Worm (Caenorhabditis elegans) whole organism, L2 larva: ENCODE data around the gene F53E10.6.

ENCODE experiments used
- C34F6.9 ChIP-seq: fragments of 150-350 bp; optimal IDR thresholded peaks from 2 replicates; lab custom pipeline; 2014; ENCODE audit warnings: missing biosample characterization, missing genetic modification characterization
- F13H6.1 ChIP-seq: sonication (generic microtip); optimal IDR thresholded peaks from 2 replicates; lab custom pipeline; 2016; ENCODE audit warnings: missing genetic modification characterization, missing compliant biosample characterization
- R02D3.7 ChIP-seq: fragments of 150-350 bp; optimal IDR thresholded peaks from 2 replicates; lab custom pipeline; 2014; ENCODE audit warnings: missing biosample characterization, missing genetic modification characterization
- Y55F3AM.14 ChIP-seq: fragments of 200-800 bp; sonication (Bioruptor generic); optimal IDR thresholded peaks from 2 replicates; lab custom pipeline; 2018; ENCODE audit warnings: mild to moderate bottlenecking, missing genetic modification characterization, missing compliant biosample characterization
- ZK546.5 ChIP-seq: sonication (generic microtip); optimal IDR thresholded peaks from 2 replicates; lab custom pipeline; 2017; ENCODE audit warnings: missing biosample characterization, missing genetic modification characterization
- aly-2 ChIP-seq: fragments of 150-350 bp; optimal IDR thresholded peaks from 2 replicates; lab custom pipeline; 2014; ENCODE audit warnings: missing biosample characterization, missing genetic modification characterization
- ceh-16 ChIP-seq: fragments of 150-350 bp; optimal IDR thresholded peaks from 2 replicates; lab custom pipeline; 2014; ENCODE audit warnings: missing biosample characterization, missing genetic modification characterization
- crh-2 ChIP-seq: sonication (generic microtip); optimal IDR thresholded peaks from 2 replicates; lab custom pipeline; 2017; ENCODE audit warnings: missing biosample characterization, missing genetic modification characterization
- egl-27 ChIP-seq: sonication (generic microtip); optimal IDR thresholded peaks from 3 replicates; lab custom pipeline; 2017; ENCODE audit warnings: missing biosample characterization, missing genetic modification reagents, missing genetic modification characterization
- elt-1 ChIP-seq: fragments of 150-350 bp; optimal IDR thresholded peaks from 2 replicates; lab custom pipeline; 2014; ENCODE audit warnings: missing biosample characterization, missing genetic modification characterization
- elt-3 ChIP-seq: sonication (generic microtip); optimal IDR thresholded peaks from 2 replicates; lab custom pipeline; 2017; ENCODE audit warnings: missing biosample characterization, missing genetic modification characterization
- fos-1 ChIP-seq: fragments of 150-350 bp; optimal IDR thresholded peaks from 2 replicates; lab custom pipeline; 2014; ENCODE audit warnings: missing biosample characterization, missing genetic modification characterization
- gmeb-1 ChIP-seq: fragments of 150-350 bp; optimal IDR thresholded peaks from 2 replicates; lab custom pipeline; 2014; ENCODE audit warnings: missing biosample characterization, missing genetic modification characterization
- lin-11 ChIP-seq: fragments of 150-350 bp; sonication (generic microtip); optimal IDR thresholded peaks from 2 replicates; lab custom pipeline; 2014; ENCODE audit warnings: missing biosample characterization, missing genetic modification characterization, inconsistent platforms, mixed read lengths
- lin-39 ChIP-seq: fragments of 150-350 bp; optimal IDR thresholded peaks from 2 replicates; lab custom pipeline; 2014; ENCODE audit warnings: missing biosample characterization, missing genetic modification reagents, missing genetic modification characterization
- lsy-2 ChIP-seq, 2 experiments: fragments of 150-350 bp in 1 of 2; sonication (generic microtip) in 1 of 2; optimal IDR thresholded peaks; 2 replicates each; lab custom pipeline; 2014 to 2017; ENCODE audit warnings: missing biosample characterization in 2 of 2, missing genetic modification characterization in 2 of 2
- mab-5 ChIP-seq: fragments of 150-350 bp; optimal IDR thresholded peaks from 2 replicates; lab custom pipeline; 2014; ENCODE audit warnings: missing biosample characterization, missing genetic modification characterization
- mbf-1 ChIP-seq: sonication (generic microtip); optimal IDR thresholded peaks from 2 replicates; lab custom pipeline; 2017; ENCODE audit warnings: missing biosample characterization, missing genetic modification characterization
- nhr-10 ChIP-seq: sonication (generic microtip); optimal IDR thresholded peaks from 2 replicates; lab custom pipeline; 2017; ENCODE audit warnings: missing biosample characterization, missing genetic modification characterization
- nhr-11 ChIP-seq: fragments of 150-350 bp; optimal IDR thresholded peaks from 2 replicates; lab custom pipeline; 2014; ENCODE audit warnings: missing biosample characterization, missing genetic modification characterization
- nhr-129 ChIP-seq: fragments of 150-350 bp; optimal IDR thresholded peaks from 2 replicates; lab custom pipeline; 2014; ENCODE audit warnings: missing biosample characterization, missing genetic modification characterization
- nhr-21 ChIP-seq: fragments of 150-350 bp; optimal IDR thresholded peaks from 2 replicates; lab custom pipeline; 2014; ENCODE audit warnings: missing biosample characterization, missing genetic modification characterization
- nhr-23 ChIP-seq: fragments of 150-350 bp; optimal IDR thresholded peaks from 2 replicates; lab custom pipeline; 2014; ENCODE audit warnings: missing biosample characterization, missing genetic modification reagents, missing genetic modification characterization
- nhr-237 ChIP-seq: fragments of 150-350 bp; optimal IDR thresholded peaks from 2 replicates; lab custom pipeline; 2014; ENCODE audit warnings: missing biosample characterization, missing genetic modification characterization
- nhr-25 ChIP-seq: fragments of 150-350 bp; sonication (generic microtip); optimal IDR thresholded peaks from 3 replicates; lab custom pipeline; 2014; ENCODE audit warnings: missing biosample characterization, missing genetic modification characterization
- peb-1 ChIP-seq: fragments of 150-350 bp; optimal IDR thresholded peaks from 2 replicates; lab custom pipeline; 2014; ENCODE audit warnings: missing biosample characterization, missing genetic modification characterization
- sem-4 ChIP-seq: fragments of 150-350 bp; optimal IDR thresholded peaks from 2 replicates; lab custom pipeline; 2014; ENCODE audit warnings: missing biosample characterization, missing genetic modification reagents, missing genetic modification characterization
- skn-1 ChIP-seq: sonication (generic microtip); optimal IDR thresholded peaks from 2 replicates; lab custom pipeline; 2017; ENCODE audit warnings: missing biosample characterization, missing genetic modification characterization
- sma-3 ChIP-seq: sonication (generic microtip); optimal IDR thresholded peaks from 2 replicates; lab custom pipeline; 2016; ENCODE audit warnings: missing genetic modification reagents, missing genetic modification characterization, missing compliant biosample characterization
- snpc-4 ChIP-seq: fragments of 150-350 bp; optimal IDR thresholded peaks from 2 replicates; lab custom pipeline; 2014; ENCODE audit warnings: missing biosample characterization, missing genetic modification characterization
- unc-39 ChIP-seq: fragments of 150-350 bp; optimal IDR thresholded peaks from 2 replicates; lab custom pipeline; 2014; ENCODE audit warnings: missing biosample characterization, missing genetic modification characterization
- unc-55 ChIP-seq: fragments of 150-350 bp; sonication (generic microtip); optimal IDR thresholded peaks from 3 replicates; lab custom pipeline; 2014; ENCODE audit warnings: missing biosample characterization, missing genetic modification reagents, missing genetic modification characterization
- unc-62 ChIP-seq: fragments of 150-350 bp; optimal IDR thresholded peaks from 2 replicates; lab custom pipeline; 2014; ENCODE audit warnings: missing biosample characterization, missing genetic modification reagents, missing genetic modification characterization
- zag-1 ChIP-seq: fragments of 150-350 bp; optimal IDR thresholded peaks from 2 replicates; lab custom pipeline; 2014; ENCODE audit warnings: missing biosample characterization, missing genetic modification characterization
- ztf-1 ChIP-seq: fragments of 200-800 bp; sonication (Bioruptor generic); conservative IDR thresholded peaks from 2 replicates; pipeline ENCODE4 v1.3.6; 2022; ENCODE audit warnings: missing genetic modification characterization, missing compliant biosample characterization
- ztf-11 ChIP-seq: sonication (generic microtip); optimal IDR thresholded peaks from 2 replicates; lab custom pipeline; 2017; ENCODE audit warnings: missing biosample characterization, missing genetic modification characterization

Gene F53E10.6

DNA sequence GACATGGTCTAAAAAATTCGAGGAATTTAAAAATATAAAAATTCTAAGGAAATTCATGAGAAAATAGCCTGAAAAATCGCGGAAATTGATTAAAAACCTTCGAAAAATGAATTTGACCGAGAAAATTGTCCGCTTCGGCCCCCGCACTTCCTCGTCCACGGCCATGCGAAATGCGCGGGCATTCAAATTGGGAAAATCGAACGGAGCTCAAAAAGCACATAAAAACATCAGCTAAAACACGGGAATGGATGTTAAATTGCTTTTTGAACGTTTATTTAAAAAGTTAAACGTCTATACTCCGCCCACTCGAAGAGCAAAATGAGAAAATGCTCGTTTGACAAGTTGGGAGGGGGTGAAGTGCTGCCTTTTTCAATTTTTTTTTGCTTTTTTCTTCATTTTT lies at the start of gene F53E10.6:
TSS of gene F53E10.6 (minus strand) at position 8 of the 400 bp plus-strand sequence.
- no peak for TF ChIP-seq crh-2 (tag; lab: Kevin White, UChicago)
- no peak for TF ChIP-seq unc-39
- peak; percentile 46 for TF ChIP-seq unc-55
- TF ChIP-seq zag-1: no peak
- TF ChIP-seq lsy-2 (tag; optimal IDR thresholded peaks at IDR 0.05; lab: Kevin White, UChicago): peak in 1 of 2 experiments; percentile 40
- peak; percentile 89 for TF ChIP-seq gmeb-1 (tag; lab: Kevin White, UChicago)
- TF ChIP-seq C34F6.9: peak; percentile 38

DNA sequence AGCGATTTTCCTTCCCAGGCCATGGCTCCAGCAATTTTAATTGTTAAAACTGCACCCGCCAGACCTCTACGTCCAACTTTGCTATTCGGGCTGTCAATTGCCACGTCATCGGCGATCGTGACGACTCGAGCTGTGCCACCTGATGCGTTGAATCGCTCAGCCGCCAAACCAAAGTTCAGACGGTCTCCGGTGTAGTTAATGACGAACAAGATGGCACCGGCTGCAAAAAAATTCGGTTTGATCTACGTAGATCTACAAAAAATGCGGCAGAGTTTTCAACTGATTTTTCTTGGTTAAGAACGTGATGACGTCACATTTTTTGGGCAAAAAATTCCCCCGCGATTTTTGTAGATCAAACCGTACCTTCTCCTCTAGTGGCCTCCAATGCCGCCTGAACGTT lies 48.1 kb upstream of the F53E10.6 start:
- no peak for TF ChIP-seq nhr-11 (tag; lab: Kevin White, UChicago)

DNA sequence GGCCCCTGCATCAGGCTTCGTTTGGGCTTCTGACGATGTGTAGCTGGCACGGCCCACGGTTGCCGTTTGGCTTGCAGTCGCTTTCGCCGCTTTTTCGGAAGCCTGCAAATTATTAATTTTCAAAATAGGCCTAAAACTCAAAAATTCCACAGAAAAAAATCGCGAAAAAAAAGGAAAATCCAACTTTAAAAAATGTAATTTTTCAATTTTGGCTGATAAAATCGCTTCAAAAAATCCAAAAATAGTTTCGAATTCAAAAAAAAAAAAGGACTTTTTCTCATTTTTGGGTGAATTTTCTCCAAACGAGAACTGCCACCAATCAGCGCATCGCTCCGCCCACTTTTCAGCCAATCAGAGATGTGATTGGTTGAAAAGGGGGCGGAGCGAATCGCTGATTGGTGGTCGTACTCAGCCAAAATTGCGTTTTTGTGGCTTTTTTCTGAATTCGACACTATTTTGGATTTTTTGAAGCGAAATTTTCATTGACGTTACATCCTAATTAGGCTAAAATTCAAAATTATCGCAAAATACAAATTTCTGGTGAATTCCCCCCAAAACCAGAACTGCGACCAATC lies 44.4 kb upstream of the F53E10.6 start:
- no peak for TF ChIP-seq snpc-4
- TF ChIP-seq nhr-23 (tag; lab: Kevin White, UChicago): no peak
- TF ChIP-seq nhr-11 (tag; lab: Kevin White, UChicago): no peak
- no peak for TF ChIP-seq egl-27 (tag; lab: Kevin White, UChicago)
- TF ChIP-seq unc-55: no peak
- no peak for TF ChIP-seq R02D3.7
- no peak for TF ChIP-seq ztf-1 (GFP tag; lab: Robert Waterston, UW)
- no peak for TF ChIP-seq sma-3 (GFP tag; lab: Kevin White, UChicago)
- TF ChIP-seq ZK546.5: no peak
- no peak for TF ChIP-seq nhr-237 (tag; lab: Kevin White, UChicago)
- TF ChIP-seq unc-39: no peak
- TF ChIP-seq gmeb-1 (tag; lab: Kevin White, UChicago): no peak
- no peak for TF ChIP-seq unc-62 (GFP tag; lab: Kevin White, UChicago)
- no peak for TF ChIP-seq lin-39 (tag; lab: Kevin White, UChicago)
- no peak for TF ChIP-seq lin-11
- no peak for TF ChIP-seq nhr-10 (tag; lab: Kevin White, UChicago)
- no peak for TF ChIP-seq mbf-1
- TF ChIP-seq, all 48 proteins: peak for 0

DNA sequence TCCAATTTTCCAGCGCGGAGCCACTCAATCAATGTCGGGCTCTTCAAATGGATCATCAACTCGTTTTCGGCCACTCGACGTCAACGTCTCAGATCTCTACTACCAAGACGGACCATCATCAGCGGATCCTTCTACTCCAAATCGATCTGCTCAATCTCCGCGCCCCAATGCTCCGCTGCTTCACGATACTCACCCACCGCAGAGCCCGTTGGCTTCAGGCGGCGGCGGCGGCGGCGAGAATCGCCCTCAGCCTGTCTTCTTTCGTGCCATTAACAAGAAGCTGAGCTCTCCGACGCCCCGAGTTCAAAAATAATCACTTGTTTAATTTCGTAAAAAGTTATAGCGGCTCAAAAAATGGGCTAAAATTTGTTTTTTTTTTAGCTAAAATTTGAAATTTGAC lies 43.2 kb upstream of the F53E10.6 start:
- no peak for TF ChIP-seq aly-2 (tag; lab: Kevin White, UChicago)
- TF ChIP-seq Y55F3AM.14 (GFP tag; lab: Kevin White, UChicago): no peak
- no peak for TF ChIP-seq mab-5 (tag; lab: Kevin White, UChicago)
- no peak for TF ChIP-seq ZK546.5
- TF ChIP-seq skn-1 (tag; lab: Kevin White, UChicago): no peak
- no peak for TF ChIP-seq mbf-1
- no peak for TF ChIP-seq nhr-237 (tag; lab: Kevin White, UChicago)
- no peak for TF ChIP-seq elt-3 (tag; lab: Kevin White, UChicago)
- no peak for TF ChIP-seq fos-1 (tag; lab: Kevin White, UChicago)
- no peak for TF ChIP-seq sem-4 (tag; lab: Kevin White, UChicago)
- TF ChIP-seq ztf-11 (tag; lab: Kevin White, UChicago): no peak
- no peak for TF ChIP-seq peb-1 (tag; lab: Kevin White, UChicago)
- no peak for TF ChIP-seq F13H6.1 (tag; lab: Kevin White, UChicago)

DNA sequence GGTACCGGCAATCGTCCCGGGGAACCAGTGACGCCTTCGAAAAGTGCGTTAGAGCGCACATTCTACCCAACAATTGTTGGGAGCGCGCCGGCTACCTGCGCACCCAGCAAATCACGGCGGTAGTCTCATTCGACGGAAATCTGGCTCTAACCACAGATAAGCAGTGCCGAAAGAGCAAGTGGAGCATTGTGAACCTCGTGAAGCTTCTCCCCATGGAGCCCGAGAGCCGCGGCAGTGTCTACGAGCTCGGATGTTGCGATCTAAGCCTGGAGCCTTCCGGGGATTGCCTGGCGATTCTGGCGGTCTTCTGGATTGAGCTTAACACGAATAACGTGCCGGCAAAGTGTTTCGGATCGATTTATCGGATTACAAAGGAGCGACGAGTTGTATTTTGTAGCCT lies 36.6 kb upstream of the F53E10.6 start:
- no peak for TF ChIP-seq Y55F3AM.14 (GFP tag; lab: Kevin White, UChicago)
- TF ChIP-seq elt-3 (tag; lab: Kevin White, UChicago): no peak
- no peak for TF ChIP-seq aly-2 (tag; lab: Kevin White, UChicago)
- TF ChIP-seq nhr-129 (tag; lab: Kevin White, UChicago): no peak
- no peak for TF ChIP-seq unc-62 (GFP tag; lab: Kevin White, UChicago)
- no peak for TF ChIP-seq R02D3.7
- no peak for TF ChIP-seq gmeb-1 (tag; lab: Kevin White, UChicago)
- TF ChIP-seq nhr-10 (tag; lab: Kevin White, UChicago): no peak
- no peak for TF ChIP-seq snpc-4
- no peak for TF ChIP-seq nhr-11 (tag; lab: Kevin White, UChicago)

DNA sequence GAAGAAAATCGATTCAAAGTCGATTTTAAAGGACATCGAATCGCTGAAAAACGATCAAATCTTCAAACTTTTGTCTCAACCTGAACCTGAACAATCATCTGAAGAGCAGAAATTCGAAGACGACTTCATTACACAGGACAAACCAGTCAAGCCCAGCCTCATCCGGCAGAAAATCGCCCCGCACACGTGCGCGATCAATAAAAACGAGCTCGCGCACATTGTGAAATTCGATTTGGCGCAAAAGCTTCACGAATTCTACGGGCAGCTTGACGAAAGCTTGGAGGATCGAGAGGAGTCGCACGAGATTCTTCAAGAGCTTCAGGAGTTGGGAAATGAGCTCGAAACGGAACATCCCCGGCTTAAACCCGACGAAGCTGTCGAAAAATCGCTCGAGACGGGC lies 36.2 kb upstream of the F53E10.6 start, which contains the start of gene W02H5.2:
TSS of gene W02H5.2 (plus strand) at position 301 of the 400 bp plus-strand sequence.
- no peak for TF ChIP-seq ceh-16 (tag; lab: Kevin White, UChicago)
- TF ChIP-seq nhr-129 (tag; lab: Kevin White, UChicago): no peak
- TF ChIP-seq ztf-1 (GFP tag; lab: Robert Waterston, UW): no peak
- no peak for TF ChIP-seq nhr-25 (tag; lab: Kevin White, UChicago)
- TF ChIP-seq elt-1 (tag; lab: Kevin White, UChicago): no peak
- no peak for TF ChIP-seq aly-2 (tag; lab: Kevin White, UChicago)
- no peak for TF ChIP-seq unc-55
- TF ChIP-seq nhr-23 (tag; lab: Kevin White, UChicago): no peak
- TF ChIP-seq nhr-21 (tag; lab: Kevin White, UChicago): no peak
